Fruit fly (Drosophila melanogaster): ENCODE measurements around the gene Myo95E.

Myo95E gene

DNA sequence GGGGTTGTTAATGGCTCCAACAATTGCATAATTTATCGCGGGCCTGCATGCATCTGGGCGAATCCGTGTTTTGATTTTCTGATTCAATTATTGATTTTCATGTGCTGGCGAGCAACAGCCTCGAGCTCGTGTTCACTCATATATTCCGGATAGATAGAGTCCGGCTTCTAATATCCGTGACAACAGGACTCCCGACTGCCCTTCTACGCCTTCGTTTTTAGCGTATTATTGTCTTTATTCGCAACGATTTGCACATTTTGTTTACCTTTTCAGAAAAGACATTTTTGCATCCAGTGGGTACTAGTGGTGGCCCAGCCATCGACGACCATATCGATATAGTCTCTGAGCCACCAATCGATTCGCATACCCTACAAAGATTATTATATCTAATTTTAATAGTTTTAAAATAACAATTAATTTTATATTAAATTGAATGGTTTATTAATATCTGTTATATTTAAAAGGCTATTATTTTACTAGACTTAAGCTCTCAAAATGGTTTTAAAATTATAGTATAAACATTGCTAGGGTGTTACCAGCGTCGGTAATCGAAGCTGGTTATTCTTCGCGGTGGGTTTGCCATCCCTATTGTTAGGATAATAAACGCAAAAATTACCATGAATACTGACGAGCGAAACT, at the start of gene Myo95E, which contains the start of gene TBC1d7:
TSS of gene Myo95E (minus strand) at position 326 of the 639 bp plus-strand sequence.
TSS of gene TBC1d7 (plus strand) at position 555 of the 639 bp plus-strand sequence.
- peak; percentile 79 for TF ChIP-seq noc (tag; optimal IDR thresholded peaks at IDR 0.05)

DNA sequence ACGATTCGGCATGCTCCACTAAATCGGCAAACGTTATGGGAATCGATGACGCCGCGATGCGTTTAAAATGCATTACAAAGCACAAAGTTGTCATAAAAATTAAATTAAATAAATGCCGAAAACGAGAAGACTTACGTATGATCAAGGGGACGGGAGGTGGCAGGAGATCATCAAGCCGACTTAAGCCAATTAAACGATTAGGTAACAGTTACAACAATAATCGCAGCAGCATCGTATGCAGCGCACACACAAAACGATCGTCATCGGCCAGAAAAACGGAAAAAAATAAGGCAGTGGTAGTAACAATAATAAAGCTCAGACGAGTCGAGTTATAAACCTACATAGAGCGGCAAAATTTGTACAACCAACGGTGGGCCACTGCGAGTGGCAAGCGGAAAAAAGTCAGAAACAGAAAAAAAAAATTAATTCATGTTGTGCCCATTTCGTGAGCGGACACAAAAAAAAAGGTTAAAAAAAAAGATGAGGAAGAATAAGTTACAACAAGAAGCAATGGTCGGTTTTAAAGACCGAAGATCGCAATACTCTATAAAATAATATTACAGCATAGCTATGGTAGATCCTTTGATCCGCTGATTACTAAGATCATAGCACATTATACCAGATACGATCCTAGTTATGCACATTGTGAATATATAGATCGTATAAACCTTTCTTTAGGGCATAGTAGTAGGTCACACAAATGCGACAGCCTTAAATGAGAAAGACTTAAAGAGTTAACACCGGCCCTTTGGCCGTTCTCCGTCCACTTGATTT, 45.2 kb upstream of the Myo95E start:
- no peak for TF ChIP-seq noc (tag; optimal IDR thresholded peaks at IDR 0.05)

DNA sequence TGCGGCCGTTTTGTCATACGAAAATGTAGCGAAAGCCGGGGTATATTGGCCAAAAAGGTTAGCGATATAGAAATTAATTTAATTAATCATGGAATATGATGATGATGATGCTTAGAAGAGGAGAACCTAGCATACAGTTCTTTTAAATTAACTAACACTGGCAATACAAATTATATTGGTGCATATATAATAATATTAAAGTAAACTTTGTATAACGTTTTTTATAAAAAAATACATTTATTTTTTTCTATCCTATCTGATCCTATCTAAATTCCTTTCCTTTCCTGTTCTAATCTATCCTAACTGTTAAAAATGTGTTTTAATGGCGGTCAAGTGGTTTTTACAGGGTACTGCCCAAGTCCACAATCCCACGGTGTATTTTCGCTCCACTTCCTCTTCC, 44.6 kb upstream of the Myo95E start:
- no peak for TF ChIP-seq noc (tag; optimal IDR thresholded peaks at IDR 0.05)

DNA sequence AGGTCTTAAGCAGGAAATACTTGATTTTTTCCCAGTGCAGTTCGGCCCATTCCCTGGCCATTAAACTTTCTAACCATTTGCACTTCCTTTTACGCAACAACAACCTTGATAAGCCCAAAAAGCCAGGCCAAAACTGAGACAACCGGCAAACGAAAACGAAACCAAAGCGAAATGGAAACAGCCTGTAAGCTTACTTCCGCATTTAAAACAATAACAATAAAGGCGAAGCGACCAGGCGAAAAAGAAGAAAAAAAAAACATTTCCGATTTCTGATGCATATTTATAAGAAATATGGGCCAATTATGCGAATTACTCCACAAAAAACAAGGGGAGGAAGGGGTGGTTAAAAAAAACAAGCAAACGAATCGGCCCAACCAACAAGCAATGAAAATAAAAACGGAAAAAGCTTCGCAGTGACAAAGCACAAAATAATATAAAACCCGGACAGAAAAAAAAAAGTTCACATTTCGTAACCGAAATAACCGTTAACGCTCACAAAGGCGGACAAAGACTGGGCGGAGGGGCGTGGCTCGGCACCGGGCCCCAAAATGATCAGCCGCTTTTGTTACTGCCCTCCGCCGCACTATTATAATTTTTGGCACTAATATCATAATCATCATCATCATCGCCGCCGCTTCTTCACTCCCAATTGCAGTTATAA, 44.1 kb upstream of the Myo95E start:
- TF ChIP-seq noc (tag; optimal IDR thresholded peaks at IDR 0.05), result no peak

DNA sequence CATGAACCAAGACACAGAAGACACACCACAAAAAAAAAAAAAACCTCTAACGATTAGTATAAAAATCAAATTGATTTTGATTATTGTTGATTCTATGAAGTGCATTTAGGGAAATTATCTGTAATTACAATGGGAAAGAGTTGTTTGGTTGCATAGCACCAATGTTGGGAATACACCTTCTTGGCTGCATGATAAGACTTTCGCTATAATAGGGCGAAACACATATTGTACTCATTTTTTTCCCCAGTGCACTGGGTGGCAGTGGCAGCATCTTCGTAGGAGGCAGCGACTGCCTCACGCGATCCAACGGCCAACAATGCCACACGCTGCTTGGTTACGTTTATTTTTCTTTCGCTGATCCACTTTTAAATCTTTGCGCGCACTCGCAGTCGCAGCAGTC, 42.7 kb upstream of the Myo95E start:
- TF ChIP-seq noc (tag; optimal IDR thresholded peaks at IDR 0.05), result no peak

DNA sequence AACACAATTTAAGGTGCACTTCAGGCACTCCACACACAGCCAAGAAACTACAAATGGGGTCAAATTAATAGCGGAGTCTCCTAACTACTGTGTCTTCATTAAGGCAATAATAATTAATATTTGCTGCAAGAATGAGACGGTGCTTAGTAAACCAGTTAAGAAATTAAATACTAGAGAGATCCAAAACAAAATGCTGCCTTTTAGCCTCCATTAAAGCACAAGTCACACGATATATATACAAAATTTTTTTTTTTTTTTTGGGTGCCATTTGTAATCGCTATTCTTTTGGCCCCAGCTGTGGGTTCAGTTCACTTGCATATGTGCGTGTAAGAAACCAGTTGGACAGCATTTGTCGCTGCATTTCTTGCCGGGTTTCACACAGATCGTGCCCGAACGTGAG, 42.1 kb upstream of the Myo95E start:
- TF ChIP-seq noc (tag; optimal IDR thresholded peaks at IDR 0.05), result no peak

DNA sequence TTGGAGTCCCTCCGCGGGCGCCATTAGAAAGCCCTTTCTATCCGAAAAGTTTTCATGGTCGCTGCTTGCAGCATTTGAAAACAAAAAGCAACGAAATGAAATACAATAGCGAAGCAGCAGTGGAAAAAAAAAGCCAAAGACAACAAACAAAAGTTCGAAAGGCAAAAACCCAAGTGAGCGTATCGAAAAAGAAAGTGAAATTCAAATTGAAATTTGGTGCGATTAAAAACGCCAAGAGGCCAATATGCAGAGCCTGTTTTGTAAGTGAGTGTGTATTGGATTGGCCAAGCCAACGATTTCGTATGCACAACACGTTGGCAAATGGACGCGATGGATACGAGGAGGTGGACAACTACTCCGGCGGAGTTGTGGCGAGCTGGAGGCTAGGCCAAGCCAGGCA, 41.4 kb upstream of the Myo95E start:
- TF ChIP-seq noc (tag; optimal IDR thresholded peaks at IDR 0.05), result no peak

DNA sequence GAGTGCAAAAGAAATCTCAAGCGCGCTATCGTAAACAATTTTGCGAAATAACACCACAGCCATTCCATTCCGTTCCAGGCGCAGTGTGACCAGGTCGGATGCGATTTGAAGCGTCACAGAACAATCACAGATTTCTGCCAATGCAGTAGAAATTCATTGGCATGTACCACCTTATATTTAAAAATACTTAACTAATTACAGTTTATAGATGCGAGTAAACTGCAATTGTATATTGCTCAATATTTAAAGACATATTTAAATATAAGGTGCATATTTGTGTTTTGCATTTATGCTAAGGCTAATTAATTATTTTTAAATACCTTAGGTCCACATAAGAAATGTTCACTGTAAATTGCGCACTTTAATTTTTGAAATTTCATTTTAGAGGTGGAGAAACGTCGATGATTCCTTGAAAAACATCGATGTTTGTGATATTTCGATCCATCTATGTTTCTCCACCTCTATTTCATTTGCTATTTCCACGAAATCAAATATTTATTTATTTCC, 32.1 kb upstream of the Myo95E start, which contains the start of the genes SMC6 and CG6204:
TSS of gene SMC6 (minus strand) at position 51 of the 507 bp plus-strand sequence.
TSS of gene CG6204 (plus strand) at position 460 of the 507 bp plus-strand sequence.
- TF ChIP-seq noc (tag; optimal IDR thresholded peaks at IDR 0.05), result peak; percentile 95

DNA sequence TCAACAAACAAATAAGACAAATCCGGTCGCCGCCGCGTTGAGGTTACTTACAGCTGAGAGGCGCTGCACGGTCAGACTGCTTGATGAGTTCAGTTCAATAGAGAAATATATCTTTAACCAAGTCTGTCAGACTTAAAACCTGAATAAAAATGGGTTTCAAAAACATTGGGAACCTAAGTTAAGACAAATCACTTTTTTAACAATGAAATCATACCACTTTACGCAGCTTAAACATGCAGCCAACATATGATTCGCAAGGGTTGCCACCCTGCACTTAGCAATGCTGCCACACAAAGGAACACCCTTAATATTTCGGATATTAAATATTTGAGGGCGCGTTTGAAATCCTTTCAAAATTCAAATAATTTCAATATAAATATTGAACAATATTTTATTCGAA, 27.3 kb upstream of the Myo95E start, which contains the start of gene CG5515:
TSS of gene CG5515 (minus strand) at position 278 of the 400 bp plus-strand sequence.
- TF ChIP-seq noc (tag; optimal IDR thresholded peaks at IDR 0.05), result no peak

DNA sequence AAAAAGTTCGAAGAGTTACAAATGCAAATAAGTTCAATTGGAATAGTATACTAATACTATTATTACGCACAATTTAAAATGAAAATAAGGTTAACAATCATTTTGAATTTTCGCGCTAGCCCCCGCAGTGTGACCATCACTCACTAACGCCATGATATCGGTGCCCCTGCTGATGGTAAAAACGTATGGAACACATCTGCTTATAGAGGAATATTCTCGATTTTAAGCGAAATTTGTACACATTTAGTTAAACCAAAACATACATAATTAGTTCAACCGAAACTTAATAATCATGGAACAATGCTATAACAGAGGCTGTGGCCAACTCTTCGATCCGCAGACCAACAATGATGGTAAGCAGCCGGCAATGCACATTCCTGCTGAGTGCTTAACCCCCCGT, 24.9 kb upstream of the Myo95E start, which contains the start of gene mora:
TSS of gene mora (plus strand) at position 172 of the 400 bp plus-strand sequence.
- no peak for TF ChIP-seq noc (tag; optimal IDR thresholded peaks at IDR 0.05)

DNA sequence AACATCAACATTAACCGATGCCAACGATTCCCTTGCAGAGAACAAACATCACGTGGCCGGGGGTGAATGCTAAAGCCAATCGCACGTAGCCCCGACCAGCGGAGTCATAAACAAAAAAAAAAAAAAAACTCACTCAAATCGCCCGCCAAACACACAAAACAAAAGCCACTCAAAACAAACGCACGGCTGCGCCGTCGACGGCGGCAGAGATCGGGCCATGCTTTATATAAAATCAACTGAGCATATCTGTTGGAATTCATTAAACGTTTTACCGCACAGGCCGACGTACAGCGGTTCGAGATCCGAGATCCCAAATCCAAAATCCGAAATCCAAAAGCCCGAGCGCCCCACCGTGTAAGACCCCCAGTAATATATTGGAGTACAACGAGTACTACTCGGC, 11.1 kb upstream of the Myo95E start, which contains the start of gene CG13606:
TSS of gene CG13606 (plus strand) at position 250 of the 400 bp plus-strand sequence.
- no peak for TF ChIP-seq noc (tag; optimal IDR thresholded peaks at IDR 0.05)

DNA sequence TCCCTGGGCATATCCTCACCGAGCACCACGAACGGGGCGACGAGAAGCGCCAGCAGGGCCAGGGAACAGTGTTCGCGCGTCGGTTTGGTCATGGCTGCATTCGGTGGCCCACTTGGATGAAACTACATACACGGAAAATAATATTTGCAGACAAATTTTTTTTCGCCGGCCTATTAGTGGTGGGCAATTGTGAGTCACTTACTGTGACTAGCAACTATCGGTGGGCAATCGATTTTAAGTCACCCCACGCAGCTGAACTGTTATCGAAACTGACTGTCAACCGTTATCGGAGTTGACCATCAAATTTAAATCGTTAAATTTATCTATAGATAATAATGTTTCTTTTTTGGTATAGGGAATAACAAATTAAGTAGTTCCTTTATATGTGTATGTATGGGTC, 8.1 kb upstream of the Myo95E start, which contains the start of gene CG5510:
TSS of gene CG5510 (minus strand) at position 201 of the 400 bp plus-strand sequence.
- no peak for TF ChIP-seq noc (tag; optimal IDR thresholded peaks at IDR 0.05)

DNA sequence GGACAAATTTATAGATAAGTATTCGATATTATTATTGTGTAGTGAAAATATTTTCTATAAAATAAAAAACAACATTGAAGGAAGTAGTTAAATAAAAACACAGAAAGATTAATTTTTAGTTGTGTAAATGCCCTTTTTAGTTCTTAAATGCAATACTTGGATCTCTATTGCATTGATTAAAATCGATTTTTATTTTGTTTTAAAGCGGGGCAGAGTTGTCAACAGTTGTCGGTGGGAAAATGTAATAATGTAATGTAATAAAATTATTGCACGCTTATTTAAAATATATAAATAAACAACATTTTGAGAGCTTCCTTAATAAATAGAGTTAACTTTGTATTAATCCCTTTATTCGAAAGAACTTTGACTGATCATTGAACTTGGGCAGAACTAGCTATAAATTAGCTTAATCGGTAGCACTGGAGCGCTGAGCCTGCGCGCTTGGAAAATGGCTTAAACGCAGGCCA, 2.3 kb upstream of the Myo95E start, which contains the start of gene Apc2:
TSS of gene Apc2 (plus strand) at position 411 of the 467 bp plus-strand sequence.
- TF ChIP-seq noc (tag; optimal IDR thresholded peaks at IDR 0.05), result peak; percentile 69

DNA sequence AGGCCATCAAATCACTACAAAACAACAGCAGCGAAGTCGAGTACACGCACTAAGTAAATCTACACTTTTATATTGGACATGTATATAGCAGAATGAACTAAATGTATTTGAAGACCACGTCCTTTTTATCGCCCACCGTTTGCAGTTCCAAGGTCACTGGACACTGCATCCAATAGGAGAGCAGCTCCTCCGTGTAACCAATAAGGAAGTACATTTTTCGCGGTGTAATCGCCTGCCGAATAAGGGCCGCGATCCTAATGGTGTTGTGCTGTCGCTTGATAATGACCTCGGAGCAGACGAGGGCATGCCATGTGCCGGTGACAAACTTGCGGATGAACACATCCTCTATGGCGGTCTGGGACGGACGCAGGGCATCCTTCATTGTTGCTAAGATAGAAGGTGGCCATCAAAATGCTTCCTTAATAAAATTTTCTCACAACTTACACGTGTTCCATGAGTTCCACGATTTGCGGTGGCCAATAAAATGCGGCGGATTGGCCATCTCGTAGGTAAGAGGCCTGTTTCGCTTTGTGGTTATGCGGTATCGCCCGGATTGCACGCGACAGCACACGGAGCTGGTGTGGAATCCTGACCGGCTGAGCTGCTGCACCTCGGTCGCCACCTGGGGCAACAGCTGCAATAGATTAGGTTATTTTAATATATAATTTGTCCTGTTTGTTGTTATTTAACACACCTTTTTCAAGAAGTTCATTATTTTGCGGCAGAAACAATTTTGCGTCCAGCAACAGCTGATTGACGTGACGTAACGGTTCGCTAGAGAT, 1.7 kb upstream of the Myo95E start, which contains the start of gene mRpS24:
TSS of gene mRpS24 (minus strand) at position 772 of the 782 bp plus-strand sequence.
- no peak for TF ChIP-seq noc (tag; optimal IDR thresholded peaks at IDR 0.05)

Measured in whole organism, larva.